Fruit fly (Drosophila melanogaster) whole organism, pupa: ENCODE results near the gene Gr61a.
A peak's percentile ranks its signal among the peaks of the same experiment; 100 is the strongest.
"Not testable (repeated sequence)": the region's sequence is repeated elsewhere in the genome, so short reads cannot be mapped to it uniquely, and the experiment has no call there.

Source experiments
- CG10348 ChIP-seq: fragments of 200-800 bp; sonication (Bioruptor generic); IDR thresholded peaks from 2 replicates; pipeline ENCODE4 v1.3.6; 2022; ENCODE audit warnings: missing biosample characterization, missing genetic modification characterization
- CG12605 ChIP-seq: fragments of 200-800 bp; sonication (Bioruptor generic); IDR thresholded peaks from 2 replicates; pipeline ENCODE4 v1.3.6; 2022; ENCODE audit warnings: missing biosample characterization, missing genetic modification characterization
- CG13204 ChIP-seq: fragments of 200-800 bp; sonication (Bioruptor generic); optimal IDR thresholded peaks from 2 replicates; lab custom pipeline; 2018; ENCODE audit warnings: missing biosample characterization, mild to moderate bottlenecking, missing genetic modification characterization, moderate library complexity
- CG14655 ChIP-seq: fragments of 200-800 bp; sonication (Bioruptor generic); optimal IDR thresholded peaks from 3 replicates; lab custom pipeline; 2017; ENCODE audit warnings: mild to moderate bottlenecking, missing biosample characterization, missing genetic modification reagents, missing genetic modification characterization
- CG15710 ChIP-seq: fragments of 200-800 bp; sonication (Bioruptor generic); optimal IDR thresholded peaks from 2 replicates; lab custom pipeline; 2018; ENCODE audit warnings: missing biosample characterization, mild to moderate bottlenecking, missing genetic modification characterization, moderate library complexity
- CG17806 ChIP-seq: fragments of 200-800 bp; sonication (Bioruptor generic); optimal IDR thresholded peaks from 2 replicates; lab custom pipeline; 2018; ENCODE audit warnings: missing biosample characterization, mild to moderate bottlenecking, missing genetic modification characterization, moderate library complexity
- CG32121 ChIP-seq: fragments of 200-800 bp; sonication (Bioruptor generic); IDR thresholded peaks from 2 replicates; pipeline ENCODE4 v1.3.6; 2022; ENCODE audit warnings: missing biosample characterization, missing genetic modification characterization
- CG34367 ChIP-seq: fragments of 200-800 bp; sonication (Bioruptor generic); optimal IDR thresholded peaks from 2 replicates; lab custom pipeline; 2018; ENCODE audit warnings: missing biosample characterization, mild to moderate bottlenecking, missing genetic modification characterization
- CG4496 ChIP-seq: fragments of 200-800 bp; sonication (Bioruptor generic); IDR thresholded peaks from 3 replicates; pipeline ENCODE4 v1.3.6; 2022; ENCODE audit warnings: missing biosample characterization, missing genetic modification characterization
- CG8159 ChIP-seq: fragments of 200-800 bp; sonication (Bioruptor generic); optimal IDR thresholded peaks from 3 replicates; lab custom pipeline; 2018; ENCODE audit warnings: missing biosample characterization, mild to moderate bottlenecking, missing genetic modification characterization, moderate library complexity
- CG8301 ChIP-seq: fragments of 200-800 bp; sonication (Bioruptor generic); optimal IDR thresholded peaks from 2 replicates; lab custom pipeline; 2018; ENCODE audit warnings: missing biosample characterization, mild to moderate bottlenecking, missing genetic modification characterization
- CG9948 ChIP-seq: fragments of 200-800 bp; sonication (Bioruptor generic); optimal IDR thresholded peaks from 2 replicates; lab custom pipeline; 2018; ENCODE audit warnings: missing biosample characterization, mild to moderate bottlenecking, missing genetic modification characterization, moderate library complexity
- D1 ChIP-seq: fragments of 200-800 bp; sonication (Bioruptor generic); optimal IDR thresholded peaks from 2 replicates; lab custom pipeline; 2018; ENCODE audit warnings: missing biosample characterization, mild to moderate bottlenecking, missing genetic modification characterization, moderate library complexity
- EcR ChIP-seq: fragments of 200-800 bp; sonication (Bioruptor generic); optimal IDR thresholded peaks from 3 replicates; lab custom pipeline; 2019; ENCODE audit warnings: missing biosample characterization, missing genetic modification characterization, mild to moderate bottlenecking, moderate library complexity, missing genetic modification reagents
- Ets98B ChIP-seq: fragments of 200-800 bp; sonication (Bioruptor generic); IDR thresholded peaks from 2 replicates; pipeline ENCODE4 v1.3.6; 2022; ENCODE audit warnings: missing biosample characterization, missing genetic modification characterization
- Pif1A ChIP-seq: fragments of 200-800 bp; sonication (Bioruptor generic); optimal IDR thresholded peaks from 3 replicates; lab custom pipeline; 2016; ENCODE audit warnings: missing biosample characterization, missing genetic modification characterization
- Pif1B ChIP-seq: fragments of 200-800 bp; sonication (Bioruptor generic); optimal IDR thresholded peaks from 3 replicates; lab custom pipeline; 2016; ENCODE audit warnings: missing biosample characterization, missing genetic modification characterization
- Snoo ChIP-seq: fragments of 200-800 bp; sonication (Bioruptor generic); optimal IDR thresholded peaks from 3 replicates; lab custom pipeline; 2017; ENCODE audit warnings: missing biosample characterization, mild to moderate bottlenecking, missing genetic modification characterization, inconsistent platforms
- fd96Ca ChIP-seq: fragments of 200-800 bp; sonication (Bioruptor generic); IDR thresholded peaks from 3 replicates; pipeline ENCODE4 v1.3.6; 2022; ENCODE audit warnings: missing biosample characterization, missing genetic modification characterization
- gl ChIP-seq: fragments of 200-800 bp; sonication (Bioruptor generic); optimal IDR thresholded peaks from 2 replicates; lab custom pipeline; 2018; ENCODE audit warnings: missing biosample characterization, mild to moderate bottlenecking, missing genetic modification characterization
- rn ChIP-seq: fragments of 200-800 bp; sonication (Bioruptor generic); IDR thresholded peaks from 2 replicates; pipeline ENCODE4 v1.3.6; 2022; ENCODE audit warnings: missing biosample characterization, missing genetic modification characterization

Gr61a gene

DNA sequence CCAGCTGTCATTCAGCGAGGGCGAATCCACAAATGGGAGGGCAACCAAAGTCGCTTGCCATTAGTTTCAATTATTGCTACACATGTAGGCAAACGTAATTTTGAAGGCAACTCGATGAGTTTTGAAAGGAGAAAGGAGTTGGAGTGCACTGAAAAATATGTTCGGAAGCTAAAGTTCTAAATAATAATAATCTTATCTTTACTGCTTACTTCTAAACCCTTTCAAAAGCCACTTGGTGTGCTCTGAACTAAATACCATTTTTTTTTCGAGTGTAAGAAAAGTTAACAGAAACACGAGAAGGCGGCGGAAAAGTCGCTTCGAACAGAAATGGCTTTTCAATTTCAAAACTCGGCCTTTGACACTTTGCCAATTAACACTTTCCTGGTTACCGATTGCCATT, 2.4 kb downstream of the Gr61a start, which contains the start of gene Cep290:
TSS of gene Cep290 (plus strand) at position 301 of the 400 bp plus-strand sequence.
- TF ChIP-seq CG34367 (no peak), gl (tag; lab: Kevin White, UChicago) (no peak), CG10348 (GFP tag; lab: Robert Waterston, UW) (no peak), CG13204 (GFP tag; lab: Kevin White, UChicago) (no peak), CG8301 (tag; lab: Kevin White, UChicago) (no peak), Pif1A (GFP tag; lab: Kevin White, UChicago) (no peak), CG9948 (tag; lab: Kevin White, UChicago) (no peak)

DNA sequence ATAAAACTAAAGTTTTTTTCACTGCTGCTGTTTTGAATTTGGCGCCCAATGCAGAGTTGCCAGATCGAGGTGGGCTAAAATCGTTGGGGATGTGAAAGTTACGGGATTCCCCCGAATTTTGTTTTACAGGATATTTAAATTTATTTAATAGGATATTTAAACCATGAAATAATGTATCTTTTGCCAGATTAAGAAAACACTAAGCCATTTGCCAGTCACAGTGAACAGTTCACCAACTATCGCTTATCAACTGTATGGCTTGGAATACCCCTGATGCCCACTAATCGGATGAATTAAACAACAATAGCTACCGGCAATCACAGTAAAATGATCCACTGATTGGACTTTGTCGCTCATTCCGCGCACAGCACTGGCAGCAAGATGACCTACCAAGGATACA, 9.8 kb downstream of the Gr61a start, which contains the start of gene Dci:
TSS of gene Dci (plus strand) at position 286 of the 400 bp plus-strand sequence.
- TF ChIP-seq fd96Ca (GFP tag; lab: Robert Waterston, UW) (peak; percentile 72), CG8159 (tag; lab: Kevin White, UChicago) (peak; percentile 43), Snoo (tag; lab: Kevin White, UChicago) (no peak), CG4496 (peak; percentile 63; the same call in 1 of the 3 replicates), CG15710 (tag; lab: Kevin White, UChicago) (peak; percentile 49), CG17806 (tag; lab: Kevin White, UChicago) (peak; percentile 41), CG32121 (GFP tag; lab: Robert Waterston, UW) (peak; percentile 69), CG13204 (GFP tag; lab: Kevin White, UChicago) (no peak)

DNA sequence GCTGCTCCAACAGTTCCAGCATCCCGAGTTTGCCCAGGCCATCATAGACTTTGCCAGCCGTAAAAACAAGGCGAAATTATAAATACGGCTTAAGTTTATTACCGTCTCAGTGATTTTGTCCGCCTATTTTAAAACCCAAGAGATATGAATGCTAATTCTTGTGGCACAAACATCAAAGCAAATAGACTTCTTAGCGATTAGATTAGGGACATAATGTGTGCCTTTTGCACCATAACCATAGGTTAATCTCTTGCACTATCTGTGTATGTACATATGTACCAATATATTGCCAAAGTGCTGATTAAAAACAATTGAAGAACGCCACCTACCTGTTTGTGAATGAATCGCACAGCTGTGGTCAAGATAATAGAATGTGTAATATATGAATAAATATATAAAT, 11.0 kb downstream of the Gr61a start:
- TF ChIP-seq CG9948 (tag; lab: Kevin White, UChicago) = no peak
- no peak for TF ChIP-seq CG17806 (tag; lab: Kevin White, UChicago)
- no peak for TF ChIP-seq CG4496
- TF ChIP-seq CG34367 = no peak
- TF ChIP-seq D1 (tag; lab: Kevin White, UChicago) = no peak
- no peak for TF ChIP-seq CG8301 (tag; lab: Kevin White, UChicago)
- TF ChIP-seq CG32121 (GFP tag; lab: Robert Waterston, UW) = no peak
- TF ChIP-seq fd96Ca (GFP tag; lab: Robert Waterston, UW) = no peak
- TF ChIP-seq EcR (GFP tag; lab: Kevin White, UChicago) = no peak
- no peak for TF ChIP-seq CG14655
- TF ChIP-seq CG12605 = no peak
- no peak for TF ChIP-seq CG8159 (tag; lab: Kevin White, UChicago)
- no peak for TF ChIP-seq CG13204 (GFP tag; lab: Kevin White, UChicago)
- no peak for TF ChIP-seq CG10348 (GFP tag; lab: Robert Waterston, UW)
- no peak for TF ChIP-seq CG15710 (tag; lab: Kevin White, UChicago)

DNA sequence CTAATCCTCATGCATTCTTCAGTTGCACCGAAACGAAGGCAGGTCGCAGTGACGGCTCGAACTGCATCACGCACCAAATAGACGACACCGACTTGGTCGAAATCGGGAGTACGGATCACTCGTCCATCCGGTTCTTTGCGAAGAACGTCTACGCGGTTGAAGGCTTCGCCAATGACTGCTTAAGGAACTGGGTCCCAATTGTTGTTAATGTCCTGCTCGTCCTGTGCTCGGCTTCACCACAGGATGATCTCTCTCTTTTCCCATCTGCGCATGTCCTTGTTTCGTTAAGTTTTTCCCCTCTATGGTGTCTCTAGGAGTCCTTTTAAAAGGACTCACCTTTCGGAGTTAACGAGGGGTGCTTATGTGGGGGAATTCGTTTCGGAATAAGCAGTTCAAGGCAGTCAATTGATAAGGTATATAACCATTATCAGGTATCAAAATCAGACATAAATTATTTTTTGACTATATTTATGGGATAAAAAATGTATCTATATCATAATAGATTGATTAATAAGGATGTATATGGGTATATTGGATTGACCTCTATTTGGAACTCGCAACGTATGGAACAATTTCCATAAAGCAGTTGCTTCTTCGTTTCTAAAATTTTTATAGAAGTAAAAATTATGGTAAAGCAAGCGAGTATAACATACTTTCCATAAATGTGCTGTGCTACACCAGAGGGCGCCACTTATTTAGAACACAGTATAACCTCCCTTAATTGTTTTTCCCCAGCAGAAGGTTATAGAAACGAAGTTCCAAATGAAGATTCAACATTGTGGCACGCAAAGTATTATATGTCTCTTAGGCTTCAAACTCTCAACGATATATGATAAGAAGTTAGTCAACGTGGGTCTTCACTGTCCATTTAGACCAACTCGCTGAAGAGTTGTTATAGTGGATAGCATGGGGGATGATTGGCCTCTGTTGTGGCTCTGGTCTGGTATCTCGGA, 16.1 kb downstream of the Gr61a start, which contains the start of gene dpr20:
TSS of gene dpr20 (minus strand) at position 186 of the 953 bp plus-strand sequence.
- TF ChIP-seq rn (GFP tag; lab: Robert Waterston, UW) (peak; percentile 84), CG8159 (tag; lab: Kevin White, UChicago) (peak; percentile 81), D1 (tag; lab: Kevin White, UChicago) (no peak), Ets98B (GFP tag; lab: Robert Waterston, UW) (peak; percentile 94), CG14655 (peak; percentile 81), gl (tag; lab: Kevin White, UChicago) (peak; percentile 59), CG9948 (tag; lab: Kevin White, UChicago) (peak; percentile 61), CG4496 (peak; percentile 96), Pif1A (GFP tag; lab: Kevin White, UChicago) (peak; percentile 78), CG32121 (GFP tag; lab: Robert Waterston, UW) (peak; percentile 91), EcR (GFP tag; lab: Kevin White, UChicago) (no peak), CG15710 (tag; lab: Kevin White, UChicago) (peak; percentile 72), Pif1B (GFP tag; lab: Kevin White, UChicago) (peak; percentile 76), CG17806 (tag; lab: Kevin White, UChicago) (peak; percentile 78), CG34367 (peak; percentile 60), CG12605 (peak; percentile 95), CG10348 (GFP tag; lab: Robert Waterston, UW) (peak; percentile 70), Snoo (tag; lab: Kevin White, UChicago) (peak; percentile 65), CG8301 (tag; lab: Kevin White, UChicago) (peak; percentile 81), fd96Ca (GFP tag; lab: Robert Waterston, UW) (peak; percentile 94), CG13204 (GFP tag; lab: Kevin White, UChicago) (no peak)

DNA sequence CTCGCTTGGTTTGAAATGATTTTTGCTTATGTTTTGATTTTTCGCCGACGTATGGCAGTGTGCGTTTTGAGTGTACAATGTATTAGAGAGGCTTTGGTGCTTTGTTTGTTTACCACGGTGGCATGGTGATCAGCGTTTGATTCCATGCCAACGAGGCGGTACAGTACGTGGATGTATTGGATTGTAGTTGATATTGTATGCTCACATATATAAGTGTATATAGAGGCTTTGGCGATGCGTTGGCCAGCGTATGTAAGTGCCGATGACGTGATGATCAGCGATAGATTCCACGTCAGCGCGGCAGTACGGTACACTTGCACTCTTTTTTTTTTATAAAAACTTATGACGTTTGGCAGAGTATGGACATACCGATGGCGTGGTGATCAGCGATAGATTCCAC, 23.8 kb downstream of the Gr61a start, which contains the start of gene CG12502:
TSS of gene CG12502 (plus strand) at position 301 of the 400 bp plus-strand sequence.
- not testable (repeated sequence) for TF ChIP-seq CG32121 (GFP tag; lab: Robert Waterston, UW); CG17806 (tag; lab: Kevin White, UChicago); CG10348 (GFP tag; lab: Robert Waterston, UW)
